Worm (Caenorhabditis elegans): ENCODE results near the gene F44F4.10.

- TF ChIP-seq unc-62 (GFP tag; optimal IDR thresholded peaks at IDR 0.05) (no peak), skn-1 (tag; optimal IDR thresholded peaks at IDR 0.05) (no peak), ama-1 (optimal IDR thresholded peaks at IDR 0.05) (no peak), ceh-9 (tag; optimal IDR thresholded peaks at IDR 0.05) (no peak), elt-3 (tag; optimal IDR thresholded peaks at IDR 0.05) (no peak), snpc-4 (tag; optimal IDR thresholded peaks at IDR 0.05) (no peak), nhr-237 (tag; optimal IDR thresholded peaks at IDR 0.05) (no peak), jun-1 (tag; optimal IDR thresholded peaks at IDR 0.05) (no peak), sea-2 (GFP tag; optimal IDR thresholded peaks at IDR 0.05) (no peak)
Measured at ce11 chrII:10955114-10955513, 38.0 kb upstream of the F44F4.10 start.
